Worm (Caenorhabditis elegans): ENCODE data around the gene Y54F10BM.20.

The Y54F10BM.20 gene

ce11 chrIII:2347291-2347690, 39.2 kb downstream of the Y54F10BM.20 start, which contains the start of gene gip-1:
TSS of gene gip-1 (plus strand) at chrIII:2347591.
- TF ChIP-seq pat-9 (tag; optimal IDR thresholded peaks at IDR 0.05): no peak
- no peak for TF ChIP-seq che-1 (tag; optimal IDR thresholded peaks at IDR 0.05)
- no peak for TF ChIP-seq npax-4 (tag; optimal IDR thresholded peaks at IDR 0.05)
- TF ChIP-seq fkh-10 (GFP tag; optimal IDR thresholded peaks at IDR 0.05): no peak
- TF ChIP-seq K09A11.1 (tag; optimal IDR thresholded peaks at IDR 0.05; ENCODE audit: insufficient read depth): no peak
- no peak for TF ChIP-seq T23F11.4 (GFP tag; optimal IDR thresholded peaks at IDR 0.05)
- TF ChIP-seq C08G9.2 (tag; optimal IDR thresholded peaks at IDR 0.05): no peak
- TF ChIP-seq hlh-30 (tag; optimal IDR thresholded peaks at IDR 0.05; ENCODE audit: insufficient read depth): no peak
- no peak for TF ChIP-seq pha-4 (tag; optimal IDR thresholded peaks at IDR 0.05)
- TF ChIP-seq ceh-2 (tag; optimal IDR thresholded peaks at IDR 0.05): no peak
- no peak for TF ChIP-seq syd-9 (tag; optimal IDR thresholded peaks at IDR 0.05)
- no peak for TF ChIP-seq gmeb-2 (tag; optimal IDR thresholded peaks at IDR 0.05)
- no peak for TF ChIP-seq elt-4 (tag; optimal IDR thresholded peaks at IDR 0.05)
- TF ChIP-seq pax-1 (tag; optimal IDR thresholded peaks at IDR 0.05): no peak

ce11 chrIII:2349956-2350355, 41.9 kb downstream of the Y54F10BM.20 start:
- TF ChIP-seq pat-9 (tag; optimal IDR thresholded peaks at IDR 0.05): no peak
- TF ChIP-seq ceh-14 (tag; optimal IDR thresholded peaks at IDR 0.05): no peak
- TF ChIP-seq fkh-6 (tag; optimal IDR thresholded peaks at IDR 0.05): no peak
- TF ChIP-seq unc-55 (GFP tag; optimal IDR thresholded peaks at IDR 0.05): no peak
- no peak for TF ChIP-seq hlh-8 (tag; optimal IDR thresholded peaks at IDR 0.05)
- no peak for TF ChIP-seq pax-1 (tag; optimal IDR thresholded peaks at IDR 0.05)
- TF ChIP-seq Y22D7AL.16 (tag; optimal IDR thresholded peaks at IDR 0.05): no peak
- TF ChIP-seq pha-2 (tag; optimal IDR thresholded peaks at IDR 0.05): no peak
- no peak for TF ChIP-seq ets-4 (tag; optimal IDR thresholded peaks at IDR 0.05)

Measured in whole organism, late embryonic.